Worm (Caenorhabditis elegans) whole organism, L4 larva: Measurements from ENCODE around the gene F40H3.2.
A peak's percentile ranks its signal among the peaks of the same experiment; 100 is the strongest.

Experiments
- R02D3.7 ChIP-seq: fragments of 150-350 bp; sonication (generic microtip); optimal IDR thresholded peaks from 3 replicates; lab custom pipeline; 2014; ENCODE audit warnings: missing biosample characterization, missing genetic modification characterization
- aha-1 ChIP-seq: fragments of 150-350 bp; peaks from one replicate; lab custom pipeline; 2014; ENCODE audit warnings: missing biosample characterization, missing genetic modification characterization
- aly-2 ChIP-seq: sonication (generic microtip); optimal IDR thresholded peaks from 2 replicates; lab custom pipeline; 2018; ENCODE audit warnings: missing biosample characterization, missing genetic modification characterization
- ceh-20 ChIP-seq: fragments of 200-800 bp; sonication (Bioruptor generic); IDR thresholded peaks from 2 replicates; pipeline ENCODE4 v1.3.6; 2022; ENCODE audit warnings: missing genetic modification reagents, missing genetic modification characterization, missing compliant biosample characterization
- fos-1 ChIP-seq: fragments of 150-350 bp; optimal IDR thresholded peaks from 2 replicates; lab custom pipeline; 2014; ENCODE audit warnings: missing biosample characterization, missing genetic modification characterization
- lin-13 ChIP-seq: fragments of 150-350 bp; optimal IDR thresholded peaks from 2 replicates; lab custom pipeline; 2014; ENCODE audit warnings: missing biosample characterization, missing genetic modification reagents, missing genetic modification characterization
- nhr-76 ChIP-seq: fragments of 150-350 bp; optimal IDR thresholded peaks from 2 replicates; lab custom pipeline; 2014; ENCODE audit warnings: missing biosample characterization, missing genetic modification characterization
- nhr-77 ChIP-seq: fragments of 150-350 bp; optimal IDR thresholded peaks from 2 replicates; lab custom pipeline; 2014; ENCODE audit warnings: missing biosample characterization, missing genetic modification characterization
- pha-4 ChIP-seq, 2 experiments: fragments of 150-350 bp in 1 of 2; fragments of 200-800 bp in 1 of 2; sonication (Bioruptor generic) in 1 of 2; IDR thresholded peaks in 1 of 2; optimal IDR thresholded peaks in 1 of 2; 2 replicates each; pipeline versions ENCODE4 v1.3.6 to Lab custom; 2014 to 2022; ENCODE audit warnings: missing genetic modification characterization in 2 of 2, missing genetic modification reagents in 2 of 2, missing biosample characterization in 1 of 2, missing compliant biosample characterization in 1 of 2
- spr-1 ChIP-seq: sonication (generic microtip); optimal IDR thresholded peaks from 2 replicates; lab custom pipeline; 2016; ENCODE audit warnings: mild to moderate bottlenecking, missing genetic modification characterization, missing compliant biosample characterization
- unc-130 ChIP-seq: sonication (generic microtip); optimal IDR thresholded peaks from 2 replicates; lab custom pipeline; 2016; ENCODE audit warnings: missing genetic modification reagents, missing genetic modification characterization, missing compliant biosample characterization
- unc-39 ChIP-seq: sonication (generic microtip); optimal IDR thresholded peaks from 2 replicates; lab custom pipeline; 2017; ENCODE audit warnings: missing biosample characterization, missing genetic modification characterization
- vab-7 ChIP-seq: fragments of 200-800 bp; sonication (Bioruptor generic); IDR thresholded peaks from 2 replicates; pipeline ENCODE4 v1.3.6; 2022; ENCODE audit warnings: missing genetic modification reagents, missing genetic modification characterization, missing compliant biosample characterization
- ztf-11 ChIP-seq: fragments of 150-350 bp; optimal IDR thresholded peaks from 2 replicates; lab custom pipeline; 2014; ENCODE audit warnings: missing biosample characterization, missing genetic modification characterization

DNA sequence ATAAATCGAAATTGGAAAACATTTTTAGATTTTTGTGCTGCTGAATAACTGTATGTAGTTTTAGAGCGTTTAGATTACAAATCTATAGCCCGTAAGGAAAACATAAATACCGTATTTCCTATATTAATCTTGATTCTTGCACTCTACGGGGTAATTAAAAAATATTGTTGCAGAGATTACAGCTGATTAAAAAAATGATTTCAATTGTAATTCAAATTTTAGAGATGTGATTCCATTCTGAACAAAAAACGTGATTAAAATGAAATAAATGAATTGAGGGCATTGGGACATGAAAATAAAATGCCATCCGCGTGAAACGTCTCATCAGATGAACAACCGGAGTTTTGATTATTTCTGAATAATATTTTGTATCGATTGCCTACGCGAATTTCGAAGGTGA is 19.0 kb downstream of the F40H3.2 start, which contains the start of gene cpb-2:
- TF ChIP-seq aha-1 (tag; lab: Kevin White, UChicago): peak; percentile 90
- TF ChIP-seq aly-2: no peak
- no peak for TF ChIP-seq vab-7 (GFP tag; lab: Robert Waterston, UW)
- TF ChIP-seq nhr-77 (tag; lab: Kevin White, UChicago): no peak
- no peak for TF ChIP-seq pha-4 (GFP tag; IDR thresholded peaks at IDR 0.05; lab: Robert Waterston, UW)
- no peak for TF ChIP-seq pha-4 (tag; optimal IDR thresholded peaks at IDR 0.05; lab: Kevin White, UChicago)
- no peak for TF ChIP-seq ceh-20 (GFP tag; lab: Robert Waterston, UW)
- no peak for TF ChIP-seq ztf-11 (tag; lab: Kevin White, UChicago)
- no peak for TF ChIP-seq spr-1
- no peak for TF ChIP-seq unc-130
- no peak for TF ChIP-seq unc-39 (tag; lab: Kevin White, UChicago)
- no peak for TF ChIP-seq lin-13 (GFP tag; lab: Kevin White, UChicago)
- no peak for TF ChIP-seq R02D3.7
- no peak for TF ChIP-seq fos-1 (tag; lab: Kevin White, UChicago)
- TF ChIP-seq nhr-76 (tag; lab: Kevin White, UChicago): no peak
